Worm (Caenorhabditis elegans) whole organism, L3 larva: Measurements from ENCODE around the gene C37C3.12.

ENCODE experiments used
- nhr-23 ChIP-seq: fragments of 150-350 bp; optimal IDR thresholded peaks from 2 replicates; lab custom pipeline; 2014; ENCODE audit warnings: missing biosample characterization, missing genetic modification reagents, missing genetic modification characterization
- nhr-25 ChIP-seq: sonication (generic microtip); optimal IDR thresholded peaks from 2 replicates; lab custom pipeline; 2017; ENCODE audit warnings: missing biosample characterization, missing genetic modification characterization

DNA sequence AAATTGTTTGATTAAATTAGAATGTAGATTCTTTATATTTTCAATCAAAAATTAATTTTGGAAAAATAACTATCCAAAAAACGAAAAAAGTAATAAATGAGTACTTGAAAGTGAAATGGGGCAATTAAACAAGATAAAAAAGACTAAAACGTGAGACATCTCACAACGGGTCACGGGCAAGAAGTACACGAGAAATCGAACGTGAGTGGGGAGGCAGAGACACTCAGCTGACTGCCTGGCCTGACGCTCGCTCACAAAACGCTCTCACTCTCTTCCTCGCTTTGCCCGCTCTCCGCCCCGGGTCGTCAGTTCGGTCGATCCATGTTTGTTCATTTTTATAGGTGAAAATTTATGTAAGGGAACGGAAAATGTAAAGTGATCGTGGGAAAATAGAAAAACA lies 8.9 kb upstream of the C37C3.12 start:
- TF ChIP-seq nhr-25 (tag; lab: Kevin White, UChicago) (no peak), nhr-23 (peak; percentile 15)
